Worm (Caenorhabditis elegans): Measurements from ENCODE around the gene nasp-1.
A peak's percentile ranks its signal among the peaks of the same experiment; 100 is the strongest.

The nasp-1 gene

DNA sequence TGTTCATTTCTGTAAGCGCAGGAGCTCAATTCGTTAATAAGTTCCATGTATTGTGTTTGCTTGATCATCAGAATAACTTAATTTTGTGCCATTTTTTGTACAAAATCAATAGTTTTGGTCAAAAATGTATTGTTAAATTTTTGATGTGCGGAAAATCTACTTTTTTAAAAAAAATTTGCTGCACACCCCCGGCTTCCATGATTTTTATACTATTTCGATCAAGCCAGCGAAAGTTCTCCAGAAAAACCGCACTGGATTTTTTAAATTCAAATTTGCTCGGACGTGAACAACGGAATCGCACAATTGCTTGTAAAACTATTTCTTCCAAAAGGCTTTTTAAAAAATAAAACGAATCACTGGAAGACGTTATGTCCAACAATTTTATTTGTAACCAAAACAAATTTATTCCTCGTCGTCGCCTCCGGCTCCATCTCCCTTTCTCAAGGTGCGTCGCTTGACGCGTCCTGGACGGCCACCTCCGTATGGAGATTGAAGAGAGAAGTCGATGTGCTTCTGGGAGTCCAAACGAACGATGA, 18.7 kb downstream of the nasp-1 start (continued):
- no peak for TF ChIP-seq chd-7 (tag; optimal IDR thresholded peaks at IDR 0.05)
- peak; percentile 36; the same call in 1 of the 2 replicates for TF ChIP-seq F33H1.4 (GFP tag; IDR thresholded peaks at IDR 0.05)
- peak; percentile 79 for TF ChIP-seq B0336.3 (GFP tag; IDR thresholded peaks at IDR 0.05)
- TF ChIP-seq madf-3 (GFP tag; IDR thresholded peaks at IDR 0.05), result 0 out of 2 replicates have a peak, but pooled peaks have one; percentile 73
- TF ChIP-seq tbp1 (GFP tag; optimal IDR thresholded peaks at IDR 0.05), result no peak

DNA sequence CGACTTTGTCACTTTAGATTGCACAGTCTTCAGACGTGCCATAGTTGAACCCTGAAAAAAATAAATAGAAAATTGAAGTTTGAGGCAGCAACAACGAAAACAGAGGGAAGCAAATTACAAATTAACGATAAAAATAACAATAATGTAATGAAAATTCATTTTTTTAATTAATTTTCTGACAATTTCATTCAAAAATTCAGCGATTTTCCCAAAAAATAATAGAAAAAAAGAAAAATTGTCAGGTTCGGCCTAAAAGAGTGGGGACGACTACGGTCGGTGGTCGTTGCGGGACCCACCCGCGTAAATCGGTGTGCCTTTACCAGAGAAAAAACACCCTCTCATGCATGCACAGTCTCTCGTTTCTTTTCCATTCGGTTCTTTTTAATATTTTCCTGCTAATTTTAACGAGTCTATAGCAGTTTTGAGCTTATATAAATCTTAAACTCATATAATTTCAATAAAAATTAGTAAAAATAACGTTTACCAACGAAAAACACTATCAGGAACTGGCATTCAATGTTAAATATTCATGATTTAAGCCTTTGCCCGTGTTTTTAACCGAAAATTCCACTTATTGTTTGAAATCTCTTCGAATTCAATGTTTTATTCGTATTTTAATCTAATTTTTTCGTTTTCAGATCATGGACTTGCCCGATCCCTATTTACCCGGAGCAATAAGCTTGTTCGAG, 20.0 kb downstream of the nasp-1 start, which contains the start of the genes rps-9 and lsm-1:
Gene rps-9 (minus strand): TSS at position 51 of the 689 bp plus-strand sequence.
Gene lsm-1 (plus strand): TSS at position 639 of the 689 bp plus-strand sequence.
- TF ChIP-seq bed-2 (GFP tag; IDR thresholded peaks at IDR 0.05), result no peak
- TF ChIP-seq ceh-79 (tag; optimal IDR thresholded peaks at IDR 0.05), result no peak
- TF ChIP-seq cebp-1 (GFP tag; IDR thresholded peaks at IDR 0.05), result no peak
- TF ChIP-seq cebp-1 (tag; optimal IDR thresholded peaks at IDR 0.05), result peak; percentile 11
- peak; percentile 70 for TF ChIP-seq ceh-91 (GFP tag; IDR thresholded peaks at IDR 0.05)
- TF ChIP-seq F22D6.2 (tag; optimal IDR thresholded peaks at IDR 0.05), result no peak
- no peak for TF ChIP-seq tbx-9 (tag; optimal IDR thresholded peaks at IDR 0.05; ENCODE audit: borderline replicate concordance)
- 0 out of 2 replicates have a peak, but pooled peaks have one; percentile 19 for TF ChIP-seq madf-8 (GFP tag; conservative IDR thresholded peaks at IDR 0.05)
- no peak for TF ChIP-seq aptf-3 (GFP tag; IDR thresholded peaks at IDR 0.05)
- peak in 1 of 3 experiments; percentile 31 for TF ChIP-seq lin-35 (GFP tag; optimal IDR thresholded peaks at IDR 0.05)
- TF ChIP-seq sptf-2 (GFP tag; optimal IDR thresholded peaks at IDR 0.05), result no peak
- no peak for TF ChIP-seq Y53G8AR.9 (GFP tag; conservative IDR thresholded peaks at IDR 0.05)
- no peak for TF ChIP-seq egl-44 (GFP tag; IDR thresholded peaks at IDR 0.05)
- TF ChIP-seq ztf-26 (tag; optimal IDR thresholded peaks at IDR 0.05), result no peak
- TF ChIP-seq lir-1 (GFP tag; conservative IDR thresholded peaks at IDR 0.05), result no peak
- TF ChIP-seq ceh-40 (GFP tag; IDR thresholded peaks at IDR 0.05), result no peak
- TF ChIP-seq F49E8.2 (tag; optimal IDR thresholded peaks at IDR 0.05; ENCODE audit: insufficient read depth), result peak; percentile 33
- no peak for TF ChIP-seq madf-10 (tag; optimal IDR thresholded peaks at IDR 0.05)
- TF ChIP-seq xnd-1 (tag; optimal IDR thresholded peaks at IDR 0.05), result no peak
- no peak for TF ChIP-seq Y53F4B.3 (GFP tag; IDR thresholded peaks at IDR 0.05)
- no peak for TF ChIP-seq Y95B8A.8 (GFP tag; IDR thresholded peaks at IDR 0.05)
- TF ChIP-seq lsy-27 (tag; optimal IDR thresholded peaks at IDR 0.05; ENCODE audit: borderline replicate concordance, insufficient read depth), result no peak
- no peak for TF ChIP-seq ztf-6 (GFP tag; IDR thresholded peaks at IDR 0.05)
- no peak for TF ChIP-seq Y79H2A.3 (GFP tag; conservative IDR thresholded peaks at IDR 0.05)
- peak; percentile 46 for TF ChIP-seq efl-1 (GFP tag; optimal IDR thresholded peaks at IDR 0.05)
- TF ChIP-seq aptf-2 (GFP tag; conservative IDR thresholded peaks at IDR 0.05), result no peak
- no peak for TF ChIP-seq nhr-90 (tag; optimal IDR thresholded peaks at IDR 0.05)
- TF ChIP-seq mcd-1 (GFP tag; IDR thresholded peaks at IDR 0.05), result peak; percentile 69
- no peak for TF ChIP-seq K11D2.4 (GFP tag; IDR thresholded peaks at IDR 0.05)
- no peak for TF ChIP-seq ztf-22 (GFP tag; optimal IDR thresholded peaks at IDR 0.05)
- peak; percentile 41 for TF ChIP-seq ZK185.1 (tag; optimal IDR thresholded peaks at IDR 0.05; ENCODE audit: poor library complexity, severe bottlenecking)
- no peak for TF ChIP-seq lag-1 (GFP tag; IDR thresholded peaks at IDR 0.05)
- TF ChIP-seq tlf-1 (GFP tag; optimal IDR thresholded peaks at IDR 0.05), result no peak
- no peak for TF ChIP-seq pha-4 (tag; optimal IDR thresholded peaks at IDR 0.05)
- no peak for TF ChIP-seq let-607 (tag; optimal IDR thresholded peaks at IDR 0.05)
- no peak for TF ChIP-seq mes-4 (tag; optimal IDR thresholded peaks at IDR 0.05)
- no peak for TF ChIP-seq sdz-38 (tag; optimal IDR thresholded peaks at IDR 0.05)
- peak; percentile 65 for TF ChIP-seq madf-6 (GFP tag; IDR thresholded peaks at IDR 0.05)
- peak; percentile 10 for TF ChIP-seq snpc-1.3 (tag; optimal IDR thresholded peaks at IDR 0.05; ENCODE audit: insufficient read depth)
- peak; percentile 36 for TF ChIP-seq tbp1 (GFP tag; optimal IDR thresholded peaks at IDR 0.05)
- no peak for TF ChIP-seq K12H6.12 (tag; optimal IDR thresholded peaks at IDR 0.05)
